Worm (Caenorhabditis elegans): ENCODE data around the gene mob-1.

DNA sequence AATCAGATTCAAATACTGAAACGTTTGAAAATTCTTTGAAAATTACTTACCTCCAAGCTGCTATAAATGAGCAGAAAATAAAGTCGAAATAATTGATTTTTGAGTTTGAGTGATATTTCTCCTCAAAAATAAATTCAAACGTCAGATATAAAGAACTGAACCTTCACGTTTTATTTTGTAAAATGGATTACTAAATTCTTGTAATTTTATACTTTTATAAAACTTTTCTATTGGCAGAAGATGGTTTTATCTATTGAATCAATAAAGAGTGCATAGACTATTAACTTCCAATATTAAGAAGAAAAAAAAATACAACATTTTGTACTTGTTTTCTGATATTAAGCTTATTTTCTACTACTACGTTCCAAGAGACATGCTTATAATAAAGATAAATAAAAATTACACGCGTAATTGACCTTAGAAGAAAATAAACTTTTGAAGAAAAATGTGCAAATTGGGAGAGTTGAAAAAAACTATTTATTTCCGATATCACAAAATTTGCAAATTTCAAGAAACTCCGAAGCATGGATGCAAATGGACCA lies 12.5 kb upstream of the mob-1 start, which contains the start of the genes F38H4.6 and F38H4.4:
- TF ChIP-seq ceh-82 (tag; optimal IDR thresholded peaks at IDR 0.05) (no peak), ceh-16 (tag; optimal IDR thresholded peaks at IDR 0.05) (no peak), ama-1 (optimal IDR thresholded peaks at IDR 0.05) (no peak), daf-12 (tag; optimal IDR thresholded peaks at IDR 0.05) (no peak), unc-62 (GFP tag; optimal IDR thresholded peaks at IDR 0.05) (no peak), sea-2 (GFP tag; optimal IDR thresholded peaks at IDR 0.05) (no peak), elt-2 (tag; optimal IDR thresholded peaks at IDR 0.05) (no peak), lin-15B (tag; optimal IDR thresholded peaks at IDR 0.05) (no peak), nhr-12 (tag; optimal IDR thresholded peaks at IDR 0.05) (no peak), R02D3.7 (tag; optimal IDR thresholded peaks at IDR 0.05) (no peak), nhr-237 (tag; optimal IDR thresholded peaks at IDR 0.05) (no peak), aly-2 (tag; optimal IDR thresholded peaks at IDR 0.05) (no peak)

All from whole organism, L3 larva.